Worm (Caenorhabditis elegans) whole organism, young adult: ENCODE measurements around the gene mog-5.

Experiments
- B0261.1 ChIP-seq: sonication (generic microtip); optimal IDR thresholded peaks from 2 replicates; lab custom pipeline; 2016; ENCODE audit warnings: mild to moderate bottlenecking, missing genetic modification characterization, moderate library complexity, missing compliant biosample characterization
- B0336.3 ChIP-seq: fragments of 200-800 bp; sonication (Bioruptor generic); IDR thresholded peaks from 2 replicates; pipeline ENCODE4 v1.3.6; 2022; ENCODE audit warnings: missing genetic modification characterization, missing compliant biosample characterization
- F22D6.2 ChIP-seq: sonication (generic microtip); optimal IDR thresholded peaks from 2 replicates; lab custom pipeline; 2016; ENCODE audit warnings: mild to moderate bottlenecking, missing genetic modification characterization, missing compliant biosample characterization
- F37B4.10 ChIP-seq: fragments of 200-800 bp; sonication (Bioruptor generic); IDR thresholded peaks from 2 replicates; pipeline ENCODE4 v1.3.6; 2022; ENCODE audit warnings: missing genetic modification characterization, missing compliant biosample characterization
- F39B2.1 ChIP-seq: fragments of 200-800 bp; sonication (Bioruptor generic); IDR thresholded peaks from 2 replicates; pipeline ENCODE4 v1.3.6; 2022; ENCODE audit warnings: missing genetic modification reagents, missing genetic modification characterization, missing compliant biosample characterization
- F57C9.4 ChIP-seq: sonication (generic microtip); optimal IDR thresholded peaks from 2 replicates; lab custom pipeline; 2017; ENCODE audit warnings: mild to moderate bottlenecking, missing genetic modification characterization, missing compliant biosample characterization
- K11D2.4 ChIP-seq: fragments of 200-800 bp; sonication (Bioruptor generic); IDR thresholded peaks from 2 replicates; pipeline ENCODE4 v1.3.6; 2022; ENCODE audit warnings: missing genetic modification reagents, missing genetic modification characterization, missing compliant biosample characterization
- T07F8.4 ChIP-seq: sonication (generic microtip); optimal IDR thresholded peaks from 2 replicates; lab custom pipeline; 2016; ENCODE audit warnings: mild to moderate bottlenecking, missing genetic modification characterization, moderate library complexity, missing compliant biosample characterization
- Y53F4B.3 ChIP-seq: fragments of 200-800 bp; sonication (Bioruptor generic); IDR thresholded peaks from 2 replicates; pipeline ENCODE4 v1.3.6; 2022; ENCODE audit warnings: missing genetic modification reagents, missing genetic modification characterization, missing compliant biosample characterization
- Y53G8AR.9 ChIP-seq: fragments of 200-800 bp; sonication (Bioruptor generic); conservative IDR thresholded peaks from 2 replicates; pipeline ENCODE4 v1.3.6; 2022; ENCODE audit warnings: missing genetic modification reagents, missing genetic modification characterization, missing compliant biosample characterization
- Y67H2A.10 ChIP-seq: fragments of 200-800 bp; sonication (Bioruptor generic); conservative IDR thresholded peaks from 2 replicates; pipeline ENCODE4 v1.3.6; 2022; ENCODE audit warnings: missing genetic modification reagents, missing genetic modification characterization, missing compliant biosample characterization
- Y79H2A.3 ChIP-seq: fragments of 200-800 bp; sonication (Bioruptor generic); conservative IDR thresholded peaks from 2 replicates; pipeline ENCODE4 v1.3.6; 2022; ENCODE audit warnings: missing genetic modification reagents, missing genetic modification characterization, missing compliant biosample characterization
- ZK185.1 ChIP-seq: sonication (generic microtip); optimal IDR thresholded peaks from 2 replicates; lab custom pipeline; 2016; ENCODE audit warnings: mild to moderate bottlenecking, missing genetic modification characterization, missing compliant biosample characterization; ENCODE audit not compliant: poor library complexity, severe bottlenecking
- attf-3 ChIP-seq: fragments of 200-800 bp; sonication (Bioruptor generic); conservative IDR thresholded peaks from 2 replicates; pipeline ENCODE4 v1.3.6; 2022; ENCODE audit warnings: missing genetic modification reagents, missing genetic modification characterization, missing compliant biosample characterization
- attf-6 ChIP-seq: fragments of 200-800 bp; sonication (Bioruptor generic); IDR thresholded peaks from 2 replicates; pipeline ENCODE4 v1.3.6; 2022; ENCODE audit warnings: missing genetic modification reagents, missing genetic modification characterization, missing compliant biosample characterization
- bed-1 ChIP-seq: fragments of 200-800 bp; sonication (Bioruptor generic); IDR thresholded peaks from 2 replicates; pipeline ENCODE4 v1.3.6; 2022; ENCODE audit warnings: missing genetic modification reagents, missing genetic modification characterization, missing compliant biosample characterization
- bed-2 ChIP-seq: fragments of 200-800 bp; sonication (Bioruptor generic); IDR thresholded peaks from 2 replicates; pipeline ENCODE4 v1.3.6; 2022; ENCODE audit warnings: missing genetic modification reagents, missing genetic modification characterization, missing compliant biosample characterization
- ceh-27 ChIP-seq: fragments of 200-800 bp; sonication (Bioruptor generic); optimal IDR thresholded peaks from 2 replicates; lab custom pipeline; 2018; ENCODE audit warnings: mild to moderate bottlenecking, missing genetic modification characterization, moderate library complexity, missing compliant biosample characterization
- ceh-58 ChIP-seq: fragments of 200-800 bp; sonication (Bioruptor generic); IDR thresholded peaks from 2 replicates; pipeline ENCODE4 v1.3.6; 2022; ENCODE audit warnings: missing genetic modification characterization, missing compliant biosample characterization
- egl-18 ChIP-seq: fragments of 200-800 bp; sonication (Bioruptor generic); IDR thresholded peaks from 2 replicates; pipeline ENCODE4 v1.3.6; 2022; ENCODE audit warnings: missing genetic modification reagents, missing genetic modification characterization, missing compliant biosample characterization
- hlh-12 ChIP-seq: sonication (generic microtip); optimal IDR thresholded peaks from 2 replicates; lab custom pipeline; 2016; ENCODE audit warnings: missing genetic modification characterization, missing compliant biosample characterization
- hmg-20 ChIP-seq: fragments of 200-800 bp; sonication (Bioruptor generic); IDR thresholded peaks from 2 replicates; pipeline ENCODE4 v1.3.6; 2022; ENCODE audit warnings: missing genetic modification reagents, missing genetic modification characterization, missing compliant biosample characterization
- lag-1 ChIP-seq: fragments of 200-800 bp; sonication (Bioruptor generic); IDR thresholded peaks from 2 replicates; pipeline ENCODE4 v1.3.6; 2022; ENCODE audit warnings: missing genetic modification reagents, missing genetic modification characterization, missing compliant biosample characterization
- let-607 ChIP-seq, 2 experiments: fragments of 200-800 bp in 1 of 2; sonication (Bioruptor generic) in 1 of 2; sonication (generic microtip) in 1 of 2; optimal IDR thresholded peaks; 2 replicates each; lab custom pipeline; 2016 to 2018; ENCODE audit warnings: mild to moderate bottlenecking in 2 of 2, missing compliant biosample characterization in 2 of 2, missing genetic modification characterization in 2 of 2, moderate library complexity in 2 of 2, missing genotype in 1 of 2
- lin-26 ChIP-seq: fragments of 200-800 bp; sonication (Bioruptor generic); IDR thresholded peaks from 2 replicates; pipeline ENCODE4 v1.3.6; 2022; ENCODE audit warnings: missing genetic modification reagents, missing genetic modification characterization, missing compliant biosample characterization
- lin-40 ChIP-seq: sonication (generic microtip); optimal IDR thresholded peaks from 2 replicates; lab custom pipeline; 2016; ENCODE audit warnings: missing genetic modification characterization, mild to moderate bottlenecking, missing compliant biosample characterization, missing genotype, missing genetic modification reagents
- lin-54 ChIP-seq: fragments of 200-800 bp; sonication (Bioruptor generic); optimal IDR thresholded peaks from 2 replicates; lab custom pipeline; 2018; ENCODE audit warnings: mild to moderate bottlenecking, missing genetic modification characterization, missing compliant biosample characterization
- lir-1 ChIP-seq: fragments of 200-800 bp; sonication (Bioruptor generic); conservative IDR thresholded peaks from 2 replicates; pipeline ENCODE4 v1.3.6; 2022; ENCODE audit warnings: missing genetic modification reagents, missing genetic modification characterization, missing compliant biosample characterization
- madf-10 ChIP-seq: sonication (generic microtip); optimal IDR thresholded peaks from 2 replicates; lab custom pipeline; 2016; ENCODE audit warnings: mild to moderate bottlenecking, missing genetic modification characterization, missing compliant biosample characterization
- mcd-1 ChIP-seq: fragments of 200-800 bp; sonication (Bioruptor generic); IDR thresholded peaks from 2 replicates; pipeline ENCODE4 v1.3.6; 2022; ENCODE audit warnings: missing genetic modification reagents, missing genetic modification characterization, missing compliant biosample characterization
- mel-28 ChIP-seq: sonication (generic microtip); optimal IDR thresholded peaks from 2 replicates; lab custom pipeline; 2016; ENCODE audit warnings: borderline replicate concordance, mild to moderate bottlenecking, missing genetic modification characterization, missing compliant biosample characterization
- mes-4 ChIP-seq: sonication (generic microtip); optimal IDR thresholded peaks from 2 replicates; lab custom pipeline; 2016; ENCODE audit warnings: missing genotype, missing genetic modification characterization, missing compliant biosample characterization
- nfya-1 ChIP-seq: sonication (generic microtip); optimal IDR thresholded peaks from 2 replicates; lab custom pipeline; 2017; ENCODE audit warnings: antibody characterized with exemption, missing compliant biosample characterization, missing genetic modification characterization, borderline replicate concordance; ENCODE audit not compliant: insufficient read depth
- nfyb-1 ChIP-seq: fragments of 200-800 bp; sonication (Bioruptor generic); IDR thresholded peaks from 2 replicates; pipeline ENCODE4 v1.3.6; 2022; ENCODE audit warnings: missing genetic modification reagents, missing genetic modification characterization, missing compliant biosample characterization
- nhr-80 ChIP-seq: sonication (generic microtip); optimal IDR thresholded peaks from 2 replicates; lab custom pipeline; 2016; ENCODE audit warnings: missing genetic modification characterization, missing compliant biosample characterization
- nhr-90 ChIP-seq: sonication (generic microtip); optimal IDR thresholded peaks from 2 replicates; lab custom pipeline; 2016; ENCODE audit warnings: missing genotype, mild to moderate bottlenecking, missing genetic modification characterization, missing compliant biosample characterization
- repo-1 ChIP-seq: sonication (generic microtip); optimal IDR thresholded peaks from 2 replicates; lab custom pipeline; 2017; ENCODE audit warnings: mild to moderate bottlenecking, missing genetic modification characterization, missing compliant biosample characterization
- snpc-4 ChIP-seq, 5 experiments: fragments of 150-350 bp in 1 of 5; sonication (generic microtip) in 4 of 5; optimal IDR thresholded peaks; 2 replicates each; lab custom pipeline; 2014 to 2018; ENCODE audit warnings: missing genetic modification characterization in 5 of 5, missing biosample characterization in 3 of 5, antibody characterized with exemption in 2 of 5, mild to moderate bottlenecking in 2 of 5, missing compliant biosample characterization in 2 of 5, missing genotype in 2 of 5, moderate library complexity in 2 of 5, missing genetic modification reagents in 1 of 5
- sptf-2 ChIP-seq: fragments of 200-800 bp; sonication (Bioruptor generic); optimal IDR thresholded peaks from 2 replicates; lab custom pipeline; 2018; ENCODE audit warnings: mild to moderate bottlenecking, missing genetic modification characterization, missing compliant biosample characterization
- tbp1 ChIP-seq: fragments of 200-800 bp; sonication (Bioruptor generic); optimal IDR thresholded peaks from 2 replicates; lab custom pipeline; 2018; ENCODE audit warnings: mild to moderate bottlenecking, missing genetic modification characterization, missing compliant biosample characterization
- xnd-1 ChIP-seq: sonication (generic microtip); optimal IDR thresholded peaks from 2 replicates; lab custom pipeline; 2016; ENCODE audit warnings: missing genotype, missing genetic modification reagents, missing genetic modification characterization, missing compliant biosample characterization
- ztf-25 ChIP-seq: fragments of 200-800 bp; sonication (Bioruptor generic); IDR thresholded peaks from 2 replicates; pipeline ENCODE4 v1.3.6; 2022; ENCODE audit warnings: missing genetic modification reagents, missing genetic modification characterization, missing compliant biosample characterization

mog-5 gene

DNA sequence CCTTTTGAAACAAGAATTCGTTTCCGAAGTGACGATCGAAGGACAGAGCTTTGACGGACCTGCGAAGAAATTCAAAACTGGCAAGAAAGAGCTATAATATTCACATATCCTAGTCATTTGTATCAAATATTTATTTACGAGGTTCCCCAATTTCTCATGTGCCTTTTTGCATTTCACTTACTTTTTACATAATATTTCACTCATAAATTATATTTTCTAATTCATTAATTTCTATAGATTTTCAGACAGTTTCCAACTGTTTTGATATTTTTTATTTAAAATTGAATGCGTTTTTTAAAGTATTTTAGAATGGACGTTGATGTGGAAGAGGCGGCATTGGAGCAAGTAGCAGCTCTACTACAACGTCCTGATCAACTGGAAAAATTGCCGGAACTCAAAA is 40.1 kb upstream of the mog-5 start, which contains the start of gene sec-6:
TSS of gene sec-6 (plus strand) at position 301 of the 400 bp plus-strand sequence.
- TF ChIP-seq attf-6 (GFP tag; lab: Robert Waterston, UW): no peak
- TF ChIP-seq T07F8.4: no peak
- TF ChIP-seq lag-1: no peak
- TF ChIP-seq hmg-20 (GFP tag; lab: Robert Waterston, UW): no peak
- no peak for TF ChIP-seq lir-1 (GFP tag; lab: Robert Waterston, UW)
- no peak for TF ChIP-seq K11D2.4 (GFP tag; lab: Robert Waterston, UW)
- TF ChIP-seq nhr-80 (tag; lab: Kevin White, UChicago): no peak
- no peak for TF ChIP-seq Y67H2A.10 (GFP tag; lab: Robert Waterston, UW)
- TF ChIP-seq repo-1 (tag; lab: Kevin White, UChicago): no peak
- no peak for TF ChIP-seq snpc-4 (GFP tag; optimal IDR thresholded peaks at IDR 0.05; lab: Kevin White, UChicago)
- no peak for TF ChIP-seq snpc-4 (tag; optimal IDR thresholded peaks at IDR 0.05; lab: Kevin White, UChicago)
- TF ChIP-seq F57C9.4 (tag; lab: Kevin White, UChicago): no peak
- TF ChIP-seq madf-10 (tag; lab: Kevin White, UChicago): no peak

DNA sequence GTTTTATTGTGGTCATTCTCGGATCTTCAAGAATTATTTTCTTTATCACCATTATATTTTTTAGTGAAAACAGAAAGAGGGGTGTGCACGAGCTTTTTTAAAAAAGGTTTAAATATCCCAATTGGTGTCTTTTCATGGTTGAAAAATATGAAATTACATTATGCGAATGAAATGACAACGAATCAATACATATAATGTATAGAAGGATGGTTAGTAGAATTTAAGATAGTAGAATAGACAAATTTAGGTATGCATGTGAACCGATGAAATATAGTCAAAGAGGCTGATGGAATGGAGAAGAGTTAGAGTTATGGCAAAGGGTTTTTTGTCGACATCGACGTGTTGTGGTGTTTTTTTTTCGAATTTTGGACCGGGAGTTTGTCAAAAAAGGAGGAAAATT is 34.8 kb upstream of the mog-5 start:
- TF ChIP-seq mes-4: no peak
- TF ChIP-seq lag-1: no peak
- no peak for TF ChIP-seq B0261.1 (tag; lab: Kevin White, UChicago)
- no peak for TF ChIP-seq B0336.3 (GFP tag; lab: Robert Waterston, UW)
- no peak for TF ChIP-seq K11D2.4 (GFP tag; lab: Robert Waterston, UW)
- no peak for TF ChIP-seq ztf-25
- TF ChIP-seq lin-54: no peak
- no peak for TF ChIP-seq bed-1
- TF ChIP-seq ceh-27 (GFP tag; lab: Kevin White, UChicago): no peak
- TF ChIP-seq mel-28 (tag; lab: Kevin White, UChicago): no peak
- no peak for TF ChIP-seq hlh-12 (tag; lab: Kevin White, UChicago)
- no peak for TF ChIP-seq madf-10 (tag; lab: Kevin White, UChicago)
- no peak for TF ChIP-seq Y53G8AR.9 (GFP tag; lab: Robert Waterston, UW)
- TF ChIP-seq xnd-1 (tag; lab: Kevin White, UChicago): no peak
- TF ChIP-seq nhr-90 (tag; lab: Kevin White, UChicago): no peak

DNA sequence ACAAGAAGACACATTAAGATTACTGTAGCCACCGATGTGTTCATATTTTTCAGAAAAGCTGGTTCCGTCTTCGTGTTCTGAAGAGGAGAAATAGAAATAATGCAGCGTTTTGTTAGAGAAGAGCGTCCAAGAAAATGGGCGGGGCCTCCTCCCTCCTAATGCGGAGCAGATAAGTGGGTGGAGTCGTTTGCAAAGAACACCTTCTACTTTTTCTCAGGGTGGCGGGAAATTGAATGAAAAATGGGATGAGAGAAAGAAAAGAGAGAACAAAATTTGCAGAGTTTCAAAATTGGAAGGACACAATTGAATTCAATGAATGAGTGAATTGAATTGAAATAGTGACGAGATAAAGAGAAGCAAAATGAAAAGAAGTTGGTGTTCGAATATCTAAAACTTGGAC is 33.7 kb upstream of the mog-5 start, which contains the start of gene F09E5.16:
TSS of gene F09E5.16 (minus strand) at position 101 of the 400 bp plus-strand sequence.
- TF ChIP-seq B0261.1 (tag; lab: Kevin White, UChicago) (no peak), let-607 (tag; optimal IDR thresholded peaks at IDR 0.05; lab: Kevin White, UChicago) (no peak), F39B2.1 (GFP tag; lab: Robert Waterston, UW) (no peak), egl-18 (GFP tag; lab: Robert Waterston, UW) (no peak), lin-54 (no peak), nfyb-1 (GFP tag; lab: Robert Waterston, UW) (no peak), Y79H2A.3 (no peak), ZK185.1 (tag; lab: Kevin White, UChicago) (no peak), Y53F4B.3 (GFP tag; lab: Robert Waterston, UW) (no peak), bed-2 (no peak), F37B4.10 (GFP tag; lab: Robert Waterston, UW) (no peak), lin-40 (tag; lab: Kevin White, UChicago) (no peak), lin-26 (no peak), mcd-1 (no peak), sptf-2 (no peak), attf-3 (GFP tag; lab: Robert Waterston, UW) (no peak), ceh-58 (GFP tag; lab: Robert Waterston, UW) (no peak), tbp1 (GFP tag; lab: Kevin White, UChicago) (no peak), nfya-1 (tag; lab: Kevin White, UChicago) (no peak), F22D6.2 (no peak)
- TF ChIP-seq, all 124 proteins: peak for 0
